Fruit fly (Drosophila melanogaster) whole organism, embryonic: ENCODE measurements around the gene Eig71Ek.

Experiments
- CG11247 ChIP-seq: fragments of 200-800 bp; sonication (Bioruptor generic); IDR thresholded peaks from 2 replicates; pipeline ENCODE4 v1.3.6; 2022; ENCODE audit warnings: missing biosample characterization, missing genetic modification characterization
- CG12942 ChIP-seq: fragments of 200-800 bp; sonication (Bioruptor generic); optimal IDR thresholded peaks from 3 replicates; lab custom pipeline; 2016; ENCODE audit warnings: missing biosample characterization, missing genetic modification characterization
- CG13123 ChIP-seq: fragments of 200-800 bp; sonication (Bioruptor generic); optimal IDR thresholded peaks from 2 replicates; lab custom pipeline; 2016; ENCODE audit warnings: missing biosample characterization, missing genetic modification characterization
- CG13287 ChIP-seq: fragments of 200-800 bp; sonication (Bioruptor generic); IDR thresholded peaks from 2 replicates; pipeline ENCODE4 v1.3.6; 2022; ENCODE audit warnings: missing biosample characterization, missing genetic modification characterization; ENCODE audit not compliant: partially characterized antibody
- CG15269 ChIP-seq: fragments of 200-800 bp; sonication (Bioruptor generic); optimal IDR thresholded peaks from 2 replicates; lab custom pipeline; 2018; ENCODE audit warnings: missing biosample characterization, mild to moderate bottlenecking, missing genetic modification characterization, moderate library complexity
- CG15601 ChIP-seq: fragments of 200-800 bp; sonication (Bioruptor generic); optimal IDR thresholded peaks from 3 replicates; lab custom pipeline; 2019; ENCODE audit warnings: missing biosample characterization, mild to moderate bottlenecking, missing genetic modification characterization, moderate library complexity
- CG16779 ChIP-seq: fragments of 200-800 bp; sonication (Bioruptor generic); IDR thresholded peaks from 2 replicates; pipeline ENCODE4 v1.3.6; 2022; ENCODE audit warnings: missing biosample characterization, missing genetic modification characterization
- CG16813 ChIP-seq: fragments of 200-800 bp; sonication (Bioruptor generic); IDR thresholded peaks from 3 replicates; pipeline ENCODE4 v1.3.6; 2022; ENCODE audit warnings: missing biosample characterization, missing genetic modification characterization; ENCODE audit not compliant: partially characterized antibody
- CG16815 ChIP-seq: fragments of 200-800 bp; sonication (Bioruptor generic); optimal IDR thresholded peaks from 3 replicates; lab custom pipeline; 2017; ENCODE audit warnings: missing biosample characterization, mild to moderate bottlenecking, missing genetic modification characterization
- CG1832 ChIP-seq: fragments of 200-800 bp; sonication (Bioruptor generic); optimal IDR thresholded peaks from 2 replicates; lab custom pipeline; 2017; ENCODE audit warnings: missing biosample characterization, mild to moderate bottlenecking, missing genetic modification characterization, inconsistent platforms
- CG3065 ChIP-seq: fragments of 200-800 bp; sonication (Bioruptor generic); optimal IDR thresholded peaks from 2 replicates; lab custom pipeline; 2016; ENCODE audit warnings: missing biosample characterization, missing genetic modification characterization
- CG31441 ChIP-seq: fragments of 200-800 bp; sonication (Bioruptor generic); IDR thresholded peaks from 2 replicates; pipeline ENCODE4 v1.3.6; 2022; ENCODE audit warnings: missing biosample characterization, missing genetic modification characterization
- CG32767 ChIP-seq: fragments of 200-800 bp; sonication (Bioruptor generic); IDR thresholded peaks from 2 replicates; pipeline ENCODE4 v1.3.6; 2022; ENCODE audit warnings: missing biosample characterization, missing genetic modification characterization
- CG4282 ChIP-seq: fragments of 200-800 bp; sonication (Bioruptor generic); optimal IDR thresholded peaks from 2 replicates; lab custom pipeline; 2016; ENCODE audit warnings: missing biosample characterization, missing genetic modification characterization
- CG6254 ChIP-seq: fragments of 200-800 bp; sonication (Bioruptor generic); optimal IDR thresholded peaks from 3 replicates; lab custom pipeline; 2017; ENCODE audit warnings: mild to moderate bottlenecking, missing biosample characterization, missing genetic modification reagents, missing genetic modification characterization
- Dip2 ChIP-seq: fragments of 200-800 bp; sonication (Bioruptor generic); IDR thresholded peaks from 2 replicates; pipeline ENCODE4 v1.3.6; 2022; ENCODE audit warnings: missing biosample characterization, missing genetic modification characterization
- Elba2 ChIP-seq: fragments of 200-800 bp; sonication (Bioruptor generic); optimal IDR thresholded peaks from 3 replicates; lab custom pipeline; 2016; ENCODE audit warnings: missing biosample characterization, missing genetic modification characterization
- Ets97D ChIP-seq: fragments of 200-800 bp; sonication (Bioruptor generic); optimal IDR thresholded peaks from 3 replicates; lab custom pipeline; 2016; ENCODE audit warnings: missing biosample characterization, missing genetic modification characterization
- Fer2 ChIP-seq: fragments of 200-800 bp; sonication (Bioruptor generic); optimal IDR thresholded peaks from 2 replicates; lab custom pipeline; 2018; ENCODE audit warnings: missing biosample characterization, mild to moderate bottlenecking, missing genetic modification characterization, moderate library complexity
- MTF-1 ChIP-seq: fragments of 200-800 bp; sonication (Bioruptor generic); optimal IDR thresholded peaks from 2 replicates; lab custom pipeline; 2018; ENCODE audit warnings: missing biosample characterization, mild to moderate bottlenecking, missing genetic modification characterization, borderline replicate concordance
- Meics ChIP-seq: fragments of 200-800 bp; sonication (Bioruptor generic); optimal IDR thresholded peaks from 2 replicates; lab custom pipeline; 2017; ENCODE audit warnings: missing biosample characterization, mild to moderate bottlenecking, missing genetic modification characterization
- Mes4 ChIP-seq: fragments of 200-800 bp; sonication (Bioruptor generic); optimal IDR thresholded peaks from 2 replicates; lab custom pipeline; 2016; ENCODE audit warnings: missing biosample characterization, missing genetic modification characterization
- Nf-YC ChIP-seq: fragments of 200-800 bp; optimal IDR thresholded peaks from 3 replicates; lab custom pipeline; 2019; ENCODE audit warnings: missing biosample characterization, mild to moderate bottlenecking, missing genetic modification characterization, moderate library complexity
- Sin3A ChIP-seq: fragments of >200 bp; optimal IDR thresholded peaks from 2 replicates; lab custom pipeline; 2018
- TFAM ChIP-seq: fragments of 200-800 bp; sonication (Bioruptor generic); optimal IDR thresholded peaks from 2 replicates; lab custom pipeline; 2017; ENCODE audit warnings: missing biosample characterization, missing genetic modification characterization, inconsistent platforms
- bowl ChIP-seq: fragments of 200-800 bp; sonication (Bioruptor generic); IDR thresholded peaks from 2 replicates; pipeline ENCODE4 v1.3.6; 2022; ENCODE audit warnings: missing biosample characterization, missing genetic modification characterization
- cato ChIP-seq: fragments of 200-800 bp; sonication (Bioruptor generic); optimal IDR thresholded peaks from 2 replicates; lab custom pipeline; 2016; ENCODE audit warnings: missing biosample characterization, missing genetic modification characterization, borderline replicate concordance
- dan ChIP-seq: fragments of 200-800 bp; sonication (Bioruptor generic); IDR thresholded peaks from 2 replicates; pipeline ENCODE4 v1.3.6; 2022; ENCODE audit warnings: missing biosample characterization, missing genetic modification characterization
- eve ChIP-seq, 2 experiments: fragments of >200 bp; optimal IDR thresholded peaks; 2 replicates each; lab custom pipeline; 2017; ENCODE audit warnings: missing biosample characterization in 2 of 2, missing genetic modification characterization in 2 of 2
- gce ChIP-seq: fragments of 200-800 bp; sonication (Bioruptor generic); IDR thresholded peaks from 3 replicates; pipeline ENCODE4 v1.3.6; 2022; ENCODE audit warnings: missing biosample characterization, missing genetic modification characterization
- gro ChIP-seq: fragments of 200-800 bp; sonication (Bioruptor generic); optimal IDR thresholded peaks from 2 replicates; lab custom pipeline; 2016; ENCODE audit warnings: missing biosample characterization, missing genetic modification characterization
- hbn ChIP-seq: fragments of 200-800 bp; sonication (Bioruptor generic); IDR thresholded peaks from 2 replicates; pipeline ENCODE4 v1.3.6; 2022; ENCODE audit warnings: missing biosample characterization, missing genetic modification characterization; ENCODE audit not compliant: partially characterized antibody
- hth ChIP-seq: fragments of >200 bp; optimal IDR thresholded peaks from 2 replicates; lab custom pipeline; 2017; ENCODE audit warnings: inconsistent platforms
- kah ChIP-seq: fragments of 200-800 bp; sonication (Bioruptor generic); optimal IDR thresholded peaks from 2 replicates; lab custom pipeline; 2018; ENCODE audit warnings: missing biosample characterization, mild to moderate bottlenecking, missing genetic modification characterization
- klu ChIP-seq: fragments of 200-800 bp; sonication (Bioruptor generic); IDR thresholded peaks from 2 replicates; pipeline ENCODE4 v1.3.6; 2022; ENCODE audit warnings: missing biosample characterization, missing genetic modification characterization
- mam ChIP-seq: fragments of 200-800 bp; sonication (Bioruptor generic); optimal IDR thresholded peaks from 3 replicates; lab custom pipeline; 2016; ENCODE audit warnings: missing biosample characterization, missing genetic modification characterization
- oc ChIP-seq: fragments of 200-800 bp; sonication (Bioruptor generic); optimal IDR thresholded peaks from 2 replicates; lab custom pipeline; 2018; ENCODE audit warnings: missing biosample characterization, mild to moderate bottlenecking, missing genetic modification characterization, moderate library complexity
- onecut ChIP-seq: fragments of 200-800 bp; sonication (Bioruptor generic); IDR thresholded peaks from 2 replicates; pipeline ENCODE4 v1.3.6; 2022; ENCODE audit warnings: missing biosample characterization, missing genetic modification characterization
- org-1 ChIP-seq: fragments of 200-800 bp; sonication (Bioruptor generic); optimal IDR thresholded peaks from 2 replicates; lab custom pipeline; 2017; ENCODE audit warnings: missing biosample characterization, missing genetic modification characterization
- p53 ChIP-seq: fragments of 200-800 bp; sonication (Bioruptor generic); optimal IDR thresholded peaks from 2 replicates; lab custom pipeline; 2016; ENCODE audit warnings: missing biosample characterization, missing genetic modification characterization
- peb ChIP-seq: fragments of 200-800 bp; sonication (Bioruptor generic); IDR thresholded peaks from 2 replicates; pipeline ENCODE4 v1.3.6; 2022; ENCODE audit warnings: missing biosample characterization, missing genetic modification characterization
- pfk ChIP-seq: fragments of 200-800 bp; sonication (Bioruptor generic); optimal IDR thresholded peaks from 2 replicates; lab custom pipeline; 2018; ENCODE audit warnings: missing biosample characterization, mild to moderate bottlenecking, missing genetic modification characterization, moderate library complexity
- prd ChIP-seq, 3 experiments: fragments of >200 bp in 2 of 3; fragments of 200-800 bp in 1 of 3; sonication (Bioruptor generic) in 1 of 3; optimal IDR thresholded peaks in 2 of 3; IDR thresholded peaks in 1 of 3; 2 replicates in 2 of 3; 3 replicates in 1 of 3; pipeline versions ENCODE4 v1.3.6 to Lab custom; 2017 to 2022; ENCODE audit warnings: missing biosample characterization in 1 of 3, missing genetic modification characterization in 1 of 3
- rib ChIP-seq: fragments of 200-800 bp; sonication (Bioruptor generic); IDR thresholded peaks from 2 replicates; pipeline ENCODE4 v1.3.6; 2022; ENCODE audit warnings: missing biosample characterization, missing genetic modification characterization
- sc ChIP-seq, 3 experiments: fragments of >200 bp in 2 of 3; fragments of 200-800 bp in 1 of 3; sonication (Bioruptor generic) in 1 of 3; optimal IDR thresholded peaks; 2 replicates in 2 of 3; 3 replicates in 1 of 3; lab custom pipeline; 2017; ENCODE audit warnings: mild to moderate bottlenecking in 1 of 3, missing biosample characterization in 1 of 3, missing genetic modification characterization in 1 of 3, missing genetic modification reagents in 1 of 3
- sens-2 ChIP-seq: fragments of 200-800 bp; sonication (Bioruptor generic); IDR thresholded peaks from 2 replicates; pipeline ENCODE4 v1.3.6; 2022; ENCODE audit warnings: missing biosample characterization, missing genetic modification characterization
- sisA ChIP-seq: fragments of 200-800 bp; sonication (Bioruptor generic); IDR thresholded peaks from 2 replicates; pipeline ENCODE4 v1.3.6; 2022; ENCODE audit warnings: missing biosample characterization, missing genetic modification characterization
- unc-4 ChIP-seq: fragments of 200-800 bp; sonication (Bioruptor generic); IDR thresholded peaks from 2 replicates; pipeline ENCODE4 v1.3.6; 2022; ENCODE audit warnings: missing biosample characterization, missing genetic modification characterization; ENCODE audit not compliant: partially characterized antibody
- yki ChIP-seq: fragments of >200 bp; optimal IDR thresholded peaks from 3 replicates; lab custom pipeline; 2018
- zfh2 ChIP-seq: fragments of 200-800 bp; sonication (Bioruptor generic); optimal IDR thresholded peaks from 2 replicates; lab custom pipeline; 2016; ENCODE audit warnings: missing biosample characterization, missing genetic modification characterization

Eig71Ek gene

dm6 chr3L:15692794-15693532 is 31.9 kb downstream of the Eig71Ek start (continued):
- TF ChIP-seq bowl (GFP tag; lab: Robert Waterston, UW), result no peak
- no peak for TF ChIP-seq rib (GFP tag; lab: Robert Waterston, UW)
- no peak for TF ChIP-seq CG1832 (GFP tag; lab: Kevin White, UChicago)
- no peak for TF ChIP-seq oc (tag; lab: Kevin White, UChicago)
- no peak for TF ChIP-seq p53 (GFP tag; lab: Kevin White, UChicago)
- TF ChIP-seq CG3065, result no peak
- TF ChIP-seq gce (GFP tag; lab: Robert Waterston, UW), result no peak
- TF ChIP-seq hbn, result no peak
- TF ChIP-seq Meics, result no peak
- TF ChIP-seq CG6254, result peak; percentile 32
- TF ChIP-seq Elba2 (GFP tag; lab: Kevin White, UChicago), result no peak
- TF ChIP-seq Sin3A, result no peak
- TF ChIP-seq yki (lab: Kevin White, UChicago), result no peak
- no peak for TF ChIP-seq Fer2 (tag; lab: Kevin White, UChicago)
- TF ChIP-seq klu (GFP tag; lab: Robert Waterston, UW), result no peak
- TF ChIP-seq TFAM (GFP tag; lab: Kevin White, UChicago), result no peak
- TF ChIP-seq Ets97D, result no peak
- peak; percentile 27 for TF ChIP-seq CG15269
- TF ChIP-seq CG15601, result peak; percentile 28
- TF ChIP-seq peb (GFP tag; lab: Robert Waterston, UW), result no peak
- TF ChIP-seq pfk (GFP tag; lab: Kevin White, UChicago), result no peak
- no peak for TF ChIP-seq dan (GFP tag; lab: Robert Waterston, UW)
- no peak for TF ChIP-seq CG13123 (GFP tag; lab: Kevin White, UChicago)
- TF ChIP-seq eve (GFP tag; optimal IDR thresholded peaks at IDR 0.05; lab: Kevin White, UChicago), result no peak
- no peak for TF ChIP-seq hth (lab: Kevin White, UChicago)
- no peak for TF ChIP-seq Dip2 (GFP tag; lab: Robert Waterston, UW)
- peak; percentile 20 for TF ChIP-seq CG16815 (GFP tag; lab: Kevin White, UChicago)
- TF ChIP-seq sisA (GFP tag; lab: Robert Waterston, UW), result no peak
- TF ChIP-seq CG16779, result no peak
- no peak for TF ChIP-seq mam (GFP tag; lab: Kevin White, UChicago)
- no peak for TF ChIP-seq CG13287
- no peak for TF ChIP-seq CG32767
- no peak for TF ChIP-seq sc (optimal IDR thresholded peaks at IDR 0.05; lab: Kevin White, UChicago)
- TF ChIP-seq sc (GFP tag; optimal IDR thresholded peaks at IDR 0.05; lab: Kevin White, UChicago), result peak; percentile 57
- no peak for TF ChIP-seq onecut (GFP tag; lab: Robert Waterston, UW)
- TF ChIP-seq unc-4, result no peak
- no peak for TF ChIP-seq zfh2
- TF ChIP-seq CG4282 (GFP tag; lab: Kevin White, UChicago), result no peak
- TF ChIP-seq Mes4 (GFP tag; lab: Kevin White, UChicago), result no peak
- TF ChIP-seq cato (GFP tag; lab: Kevin White, UChicago), result no peak
- TF ChIP-seq gro, result no peak
- TF ChIP-seq prd (optimal IDR thresholded peaks at IDR 0.05; lab: Kevin White, UChicago), result no peak
- TF ChIP-seq prd (GFP tag; IDR thresholded peaks at IDR 0.05; lab: Robert Waterston, UW), result no peak; the same call in 2 of the 3 replicates
- no peak for TF ChIP-seq MTF-1
- TF ChIP-seq org-1 (GFP tag; lab: Kevin White, UChicago), result no peak
- no peak for TF ChIP-seq CG16813
- no peak for TF ChIP-seq CG12942 (GFP tag; lab: Kevin White, UChicago)
- TF ChIP-seq kah (GFP tag; lab: Kevin White, UChicago), result no peak
- no peak for TF ChIP-seq Nf-YC (tag; lab: Kevin White, UChicago)
- TF ChIP-seq CG11247 (GFP tag; lab: Robert Waterston, UW), result no peak
- peak; percentile 63 for TF ChIP-seq CG31441 (GFP tag; lab: Robert Waterston, UW)
- no peak for TF ChIP-seq sens-2 (GFP tag; lab: Robert Waterston, UW)
